Fruit fly (Drosophila melanogaster) whole organism, embryonic: ENCODE results near the gene Hecw.

Experiments
- Asciz ChIP-seq: fragments of 200-800 bp; sonication (Bioruptor generic); optimal IDR thresholded peaks from 2 replicates; lab custom pipeline; 2017; ENCODE audit warnings: missing biosample characterization, mild to moderate bottlenecking, missing genetic modification characterization, missing genetic modification reagents
- CG10321 ChIP-seq: fragments of 200-800 bp; sonication (Bioruptor generic); IDR thresholded peaks from 2 replicates; pipeline ENCODE4 v1.3.6; 2022; ENCODE audit warnings: missing biosample characterization, missing genetic modification characterization
- CG10979 ChIP-seq: fragments of 200-800 bp; sonication (Bioruptor generic); optimal IDR thresholded peaks from 2 replicates; lab custom pipeline; 2018; ENCODE audit warnings: missing biosample characterization, mild to moderate bottlenecking, missing genetic modification characterization, moderate library complexity
- CG11504 ChIP-seq: fragments of 200-800 bp; sonication (Bioruptor generic); optimal IDR thresholded peaks from 3 replicates; lab custom pipeline; 2019; ENCODE audit warnings: missing biosample characterization, mild to moderate bottlenecking, missing genetic modification characterization, moderate library complexity
- CG13296 ChIP-seq: fragments of 200-800 bp; sonication (Bioruptor generic); optimal IDR thresholded peaks from 3 replicates; lab custom pipeline; 2018; ENCODE audit warnings: missing biosample characterization, mild to moderate bottlenecking, missing genetic modification characterization
- CG14667 ChIP-seq: fragments of 200-800 bp; sonication (Bioruptor generic); IDR thresholded peaks from 2 replicates; pipeline ENCODE4 v1.3.6; 2022; ENCODE audit warnings: missing biosample characterization, missing genetic modification characterization
- CG1529 ChIP-seq: fragments of 200-800 bp; sonication (Bioruptor generic); optimal IDR thresholded peaks from 3 replicates; lab custom pipeline; 2018; ENCODE audit warnings: missing biosample characterization, missing genetic modification characterization
- CG15479 ChIP-seq: fragments of 200-800 bp; sonication (Bioruptor generic); optimal IDR thresholded peaks from 3 replicates; lab custom pipeline; 2019; ENCODE audit warnings: missing biosample characterization, mild to moderate bottlenecking, missing genetic modification characterization, moderate library complexity
- CG1602 ChIP-seq: fragments of 200-800 bp; sonication (Bioruptor generic); optimal IDR thresholded peaks from 3 replicates; lab custom pipeline; 2016; ENCODE audit warnings: missing biosample characterization, missing genetic modification characterization
- CG18011 ChIP-seq: fragments of 200-800 bp; sonication (Bioruptor generic); optimal IDR thresholded peaks from 2 replicates; lab custom pipeline; 2017; ENCODE audit warnings: missing biosample characterization, missing genetic modification characterization, mild to moderate bottlenecking, moderate library complexity, missing genotype
- CG31224 ChIP-seq: fragments of 200-800 bp; sonication (Bioruptor generic); IDR thresholded peaks from 2 replicates; pipeline ENCODE4 v1.3.6; 2022; ENCODE audit warnings: missing biosample characterization, missing genetic modification characterization
- CG33213 ChIP-seq: fragments of 200-800 bp; sonication (Bioruptor generic); optimal IDR thresholded peaks from 3 replicates; lab custom pipeline; 2016; ENCODE audit warnings: missing biosample characterization, missing genetic modification characterization
- CG3847 ChIP-seq: fragments of 200-800 bp; sonication (Bioruptor generic); IDR thresholded peaks from 2 replicates; pipeline ENCODE4 v1.3.6; 2022; ENCODE audit warnings: missing biosample characterization, missing genetic modification characterization
- CG4617 ChIP-seq: fragments of 200-800 bp; sonication (Bioruptor generic); optimal IDR thresholded peaks from 3 replicates; lab custom pipeline; 2016; ENCODE audit warnings: missing biosample characterization, missing genetic modification characterization, borderline replicate concordance
- CG6654 ChIP-seq: fragments of 200-800 bp; sonication (Bioruptor generic); optimal IDR thresholded peaks from 2 replicates; lab custom pipeline; 2017; ENCODE audit warnings: missing biosample characterization, mild to moderate bottlenecking, missing genetic modification characterization
- CG6813 ChIP-seq: fragments of 200-800 bp; sonication (Bioruptor generic); optimal IDR thresholded peaks from 2 replicates; lab custom pipeline; 2017; ENCODE audit warnings: missing biosample characterization, missing genetic modification characterization, mild to moderate bottlenecking, moderate library complexity, missing genetic modification reagents
- CG7556 ChIP-seq: fragments of 200-800 bp; sonication (Bioruptor generic); optimal IDR thresholded peaks from 2 replicates; lab custom pipeline; 2017; ENCODE audit warnings: missing biosample characterization, mild to moderate bottlenecking, missing genetic modification characterization
- CG7963 ChIP-seq: fragments of 200-800 bp; sonication (Bioruptor generic); IDR thresholded peaks from 3 replicates; pipeline ENCODE4 v1.3.6; 2022; ENCODE audit warnings: missing biosample characterization, missing genetic modification characterization; ENCODE audit not compliant: partially characterized antibody
- CG8281 ChIP-seq: fragments of 200-800 bp; sonication (Bioruptor generic); optimal IDR thresholded peaks from 2 replicates; lab custom pipeline; 2018; ENCODE audit warnings: missing biosample characterization, mild to moderate bottlenecking, missing genetic modification characterization, moderate library complexity
- CG9609 ChIP-seq: fragments of 200-800 bp; sonication (Bioruptor generic); optimal IDR thresholded peaks from 3 replicates; lab custom pipeline; 2016; ENCODE audit warnings: missing biosample characterization, missing genetic modification characterization
- CrebB ChIP-seq: fragments of 200-800 bp; sonication (Bioruptor generic); optimal IDR thresholded peaks from 3 replicates; lab custom pipeline; 2018; ENCODE audit warnings: missing biosample characterization, mild to moderate bottlenecking, missing genetic modification characterization
- Dbx ChIP-seq: fragments of 200-800 bp; sonication (Bioruptor generic); IDR thresholded peaks from 3 replicates; pipeline ENCODE4 v1.3.6; 2022; ENCODE audit warnings: missing biosample characterization, missing genetic modification characterization
- Eip74EF ChIP-seq, 2 experiments: fragments of 200-800 bp in 1 of 2; fragments of >200 bp in 1 of 2; sonication (Bioruptor generic) in 1 of 2; optimal IDR thresholded peaks; 2 replicates each; lab custom pipeline; 2017 to 2019; ENCODE audit warnings: missing biosample characterization in 2 of 2, missing genetic modification characterization in 2 of 2, mild to moderate bottlenecking in 1 of 2, moderate library complexity in 1 of 2
- Ets65A ChIP-seq: fragments of 200-800 bp; sonication (Bioruptor generic); peaks from one replicate; lab custom pipeline; 2016; ENCODE audit warnings: missing biosample characterization, missing genetic modification characterization
- Fer3 ChIP-seq: fragments of 200-800 bp; sonication (Bioruptor generic); optimal IDR thresholded peaks from 2 replicates; lab custom pipeline; 2018; ENCODE audit warnings: missing biosample characterization, mild to moderate bottlenecking, missing genetic modification characterization, moderate library complexity
- HmgD ChIP-seq: fragments of 200-800 bp; sonication (Bioruptor generic); optimal IDR thresholded peaks from 3 replicates; lab custom pipeline; 2016; ENCODE audit warnings: missing biosample characterization, missing genetic modification characterization
- Hsf ChIP-seq: fragments of 200-800 bp; sonication (Bioruptor generic); optimal IDR thresholded peaks from 3 replicates; lab custom pipeline; 2016; ENCODE audit warnings: missing biosample characterization, missing genetic modification characterization
- MBD-R2 ChIP-seq: fragments of 200-800 bp; sonication (Bioruptor generic); IDR thresholded peaks from 2 replicates; pipeline ENCODE4 v1.3.6; 2022; ENCODE audit warnings: missing biosample characterization, missing genetic modification characterization
- NC2α ChIP-seq: fragments of 200-800 bp; sonication (Bioruptor generic); optimal IDR thresholded peaks from 2 replicates; lab custom pipeline; 2016; ENCODE audit warnings: missing biosample characterization, missing genetic modification characterization
- NC2β ChIP-seq: fragments of 200-800 bp; sonication (Bioruptor generic); optimal IDR thresholded peaks from 2 replicates; lab custom pipeline; 2016; ENCODE audit warnings: missing biosample characterization, missing genetic modification characterization
- NK7.1 ChIP-seq: fragments of 200-800 bp; sonication (Bioruptor generic); optimal IDR thresholded peaks from 3 replicates; lab custom pipeline; 2016; ENCODE audit warnings: missing biosample characterization, missing genetic modification characterization
- abd-A ChIP-seq: fragments of 200-800 bp; sonication (Bioruptor generic); optimal IDR thresholded peaks from 3 replicates; lab custom pipeline; 2019; ENCODE audit warnings: missing biosample characterization, mild to moderate bottlenecking, missing genetic modification characterization, moderate library complexity
- ara ChIP-seq: fragments of 200-800 bp; sonication (Bioruptor generic); IDR thresholded peaks from 2 replicates; pipeline ENCODE4 v1.3.6; 2022; ENCODE audit warnings: missing biosample characterization, missing genetic modification characterization
- chinmo ChIP-seq: fragments of 200-800 bp; sonication (Bioruptor generic); IDR thresholded peaks from 4 replicates; pipeline ENCODE4 v1.3.6; 2022; ENCODE audit warnings: missing biosample characterization, missing genetic modification characterization; ENCODE audit not compliant: partially characterized antibody
- dimm ChIP-seq: fragments of 200-800 bp; sonication (Bioruptor generic); IDR thresholded peaks from 2 replicates; pipeline ENCODE4 v1.3.6; 2022; ENCODE audit warnings: missing biosample characterization, missing genetic modification characterization
- dm ChIP-seq: fragments of 200-800 bp; sonication (Bioruptor generic); optimal IDR thresholded peaks from 3 replicates; lab custom pipeline; 2016; ENCODE audit warnings: missing biosample characterization, missing genetic modification characterization
- gcm2 ChIP-seq: fragments of 200-800 bp; sonication (Bioruptor generic); optimal IDR thresholded peaks from 2 replicates; lab custom pipeline; 2016; ENCODE audit warnings: missing biosample characterization, missing genetic modification characterization
- grau ChIP-seq: fragments of 200-800 bp; optimal IDR thresholded peaks from 3 replicates; lab custom pipeline; 2019; ENCODE audit warnings: missing biosample characterization, mild to moderate bottlenecking, missing genetic modification characterization, moderate library complexity
- ham ChIP-seq: fragments of 200-800 bp; sonication (Bioruptor generic); IDR thresholded peaks from 2 replicates; pipeline ENCODE4 v1.3.6; 2022; ENCODE audit warnings: missing biosample characterization, missing genetic modification characterization
- ken ChIP-seq: fragments of 200-800 bp; sonication (Bioruptor generic); IDR thresholded peaks from 3 replicates; pipeline ENCODE4 v1.3.6; 2022; ENCODE audit warnings: missing biosample characterization, missing genetic modification characterization
- pho ChIP-seq: fragments of 200-800 bp; sonication (Bioruptor generic); optimal IDR thresholded peaks from 2 replicates; lab custom pipeline; 2016; ENCODE audit warnings: missing biosample characterization, missing genetic modification characterization
- sc ChIP-seq, 3 experiments: fragments of >200 bp in 2 of 3; fragments of 200-800 bp in 1 of 3; sonication (Bioruptor generic) in 1 of 3; optimal IDR thresholded peaks; 2 replicates in 2 of 3; 3 replicates in 1 of 3; lab custom pipeline; 2017; ENCODE audit warnings: mild to moderate bottlenecking in 1 of 3, missing biosample characterization in 1 of 3, missing genetic modification characterization in 1 of 3, missing genetic modification reagents in 1 of 3
- sd ChIP-seq: fragments of 200-800 bp; sonication (Bioruptor generic); optimal IDR thresholded peaks from 3 replicates; lab custom pipeline; 2018; ENCODE audit warnings: missing biosample characterization, mild to moderate bottlenecking, missing genetic modification characterization, moderate library complexity
- sim ChIP-seq: fragments of 200-800 bp; sonication (Bioruptor generic); IDR thresholded peaks from 2 replicates; pipeline ENCODE4 v1.3.6; 2022; ENCODE audit warnings: missing biosample characterization, missing genetic modification characterization
- sna ChIP-seq: fragments of 200-800 bp; sonication (Bioruptor generic); IDR thresholded peaks from 2 replicates; pipeline ENCODE4 v1.3.6; 2022; ENCODE audit warnings: missing biosample characterization, missing genetic modification characterization; ENCODE audit not compliant: partially characterized antibody
- sug ChIP-seq: fragments of 200-800 bp; optimal IDR thresholded peaks from 2 replicates; lab custom pipeline; 2019; ENCODE audit warnings: missing biosample characterization, mild to moderate bottlenecking, missing genetic modification characterization, moderate library complexity
- trem ChIP-seq: fragments of 200-800 bp; optimal IDR thresholded peaks from 3 replicates; lab custom pipeline; 2019; ENCODE audit warnings: missing biosample characterization, mild to moderate bottlenecking, missing genetic modification characterization, moderate library complexity
- vvl ChIP-seq: fragments of 200-800 bp; sonication (Bioruptor generic); IDR thresholded peaks from 2 replicates; pipeline ENCODE4 v1.3.6; 2022; ENCODE audit warnings: missing biosample characterization, missing genetic modification characterization

Gene Hecw

dm6 chrX:9600083-9600817 lies 8.5 kb upstream of the Hecw start (continued):
- TF ChIP-seq dm (GFP tag; lab: Kevin White, UChicago) (peak; percentile 51), Fer3 (tag; lab: Kevin White, UChicago) (peak; percentile 59), MBD-R2 (0 out of 2 replicates have a peak, but pooled peaks have one; percentile 9), CrebB (tag; lab: Kevin White, UChicago) (peak; percentile 45), sc (optimal IDR thresholded peaks at IDR 0.05; lab: Kevin White, UChicago) (no peak), sc (GFP tag; optimal IDR thresholded peaks at IDR 0.05; lab: Kevin White, UChicago) (peak; percentile 49), CG7556 (GFP tag; lab: Kevin White, UChicago) (peak; percentile 90), CG10321 (GFP tag; lab: Robert Waterston, UW) (no peak), sim (GFP tag; lab: Robert Waterston, UW) (no peak), NC2β (GFP tag; lab: Kevin White, UChicago) (peak; percentile 21), Ets65A (peak; percentile 97), CG8281 (tag; lab: Kevin White, UChicago) (peak; percentile 50), CG4617 (GFP tag; lab: Kevin White, UChicago) (no peak), CG9609 (GFP tag; lab: Kevin White, UChicago) (peak; percentile 81), CG10979 (tag; lab: Kevin White, UChicago) (peak; percentile 72), abd-A (tag; lab: Kevin White, UChicago) (peak; percentile 32), CG31224 (GFP tag; lab: Robert Waterston, UW) (no peak), dimm (0 out of 2 replicates have a peak, but pooled peaks have one; percentile 24), CG6813 (peak; percentile 53), CG1529 (GFP tag; lab: Kevin White, UChicago) (peak; percentile 52), vvl (GFP tag; lab: Robert Waterston, UW) (peak; percentile 77), sug (peak; percentile 56), CG13296 (peak; percentile 77), CG14667 (0 out of 2 replicates have a peak, but pooled peaks have one; percentile 40), sna (GFP tag; lab: Robert Waterston, UW) (no peak), HmgD (peak; percentile 15), ken (peak; percentile 56; the same call in 1 of the 3 replicates), ara (GFP tag; lab: Robert Waterston, UW) (peak; percentile 35; the same call in 1 of the 2 replicates), Dbx (GFP tag; lab: Robert Waterston, UW) (peak; percentile 72; the same call in 2 of the 3 replicates), NK7.1 (GFP tag; lab: Kevin White, UChicago) (peak; percentile 16), Asciz (GFP tag; lab: Kevin White, UChicago) (no peak), CG18011 (GFP tag; lab: Kevin White, UChicago) (peak; percentile 36), ham (no peak), gcm2 (GFP tag; lab: Kevin White, UChicago) (no peak), CG15479 (no peak), sd (tag; lab: Kevin White, UChicago) (peak; percentile 62), grau (peak; percentile 82), NC2α (peak; percentile 38), CG33213 (GFP tag; lab: Kevin White, UChicago) (peak; percentile 43), CG7963 (no peak), CG3847 (GFP tag; lab: Robert Waterston, UW) (peak; percentile 49; the same call in 1 of the 2 replicates), chinmo (GFP tag; lab: Robert Waterston, UW) (no peak; the same call in 3 of the 4 replicates), Eip74EF (GFP tag; optimal IDR thresholded peaks at IDR 0.05; lab: Kevin White, UChicago) (peak in 1 of 2 experiments; percentile 70), Hsf (GFP tag; lab: Kevin White, UChicago) (peak; percentile 74), pho (GFP tag; lab: Kevin White, UChicago) (peak; percentile 74), CG6654 (GFP tag; lab: Kevin White, UChicago) (peak; percentile 43), trem (tag; lab: Kevin White, UChicago) (no peak), CG1602 (peak; percentile 65), CG11504 (tag; lab: Kevin White, UChicago) (peak; percentile 87)
